Fruit fly (Drosophila melanogaster) whole organism, embryonic: ENCODE data around the gene CG10663.
A peak's percentile ranks its signal among the peaks of the same experiment; 100 is the strongest.

ENCODE experiments used
- B-H2 ChIP-seq: fragments of 200-800 bp; sonication (Bioruptor generic); optimal IDR thresholded peaks from 2 replicates; lab custom pipeline; 2018; ENCODE audit warnings: missing biosample characterization, mild to moderate bottlenecking, missing genetic modification characterization
- CG10267 ChIP-seq: fragments of 200-800 bp; sonication (Bioruptor generic); optimal IDR thresholded peaks from 2 replicates; lab custom pipeline; 2018; ENCODE audit warnings: missing biosample characterization, mild to moderate bottlenecking, missing genetic modification characterization, moderate library complexity
- CG10366 ChIP-seq: fragments of 200-800 bp; sonication (Bioruptor generic); IDR thresholded peaks from 2 replicates; pipeline ENCODE4 v1.3.6; 2022; ENCODE audit warnings: missing biosample characterization, missing genetic modification characterization
- CG11504 ChIP-seq: fragments of 200-800 bp; sonication (Bioruptor generic); optimal IDR thresholded peaks from 3 replicates; lab custom pipeline; 2019; ENCODE audit warnings: missing biosample characterization, mild to moderate bottlenecking, missing genetic modification characterization, moderate library complexity
- CG14965 ChIP-seq: fragments of 200-800 bp; sonication (Bioruptor generic); optimal IDR thresholded peaks from 2 replicates; lab custom pipeline; 2016; ENCODE audit warnings: missing biosample characterization, missing genetic modification characterization, borderline replicate concordance
- CG17186 ChIP-seq: fragments of 200-800 bp; sonication (Bioruptor generic); optimal IDR thresholded peaks from 3 replicates; lab custom pipeline; 2017; ENCODE audit warnings: missing biosample characterization, missing genetic modification reagents, missing genetic modification characterization
- CG17361 ChIP-seq: fragments of 200-800 bp; sonication (Bioruptor generic); IDR thresholded peaks from 3 replicates; pipeline ENCODE4 v1.3.6; 2022; ENCODE audit warnings: missing biosample characterization, missing genetic modification characterization
- CG17385 ChIP-seq: fragments of 200-800 bp; sonication (Bioruptor generic); optimal IDR thresholded peaks from 3 replicates; lab custom pipeline; 2018; ENCODE audit warnings: missing biosample characterization, mild to moderate bottlenecking, missing genetic modification characterization
- CG17612 ChIP-seq: fragments of 200-800 bp; sonication (Bioruptor generic); IDR thresholded peaks from 2 replicates; pipeline ENCODE4 v1.3.6; 2022; ENCODE audit warnings: missing biosample characterization, missing genetic modification characterization
- CG2678 ChIP-seq: fragments of 200-800 bp; sonication (Bioruptor generic); optimal IDR thresholded peaks from 3 replicates; lab custom pipeline; 2019; ENCODE audit warnings: missing biosample characterization, mild to moderate bottlenecking, missing genetic modification characterization, moderate library complexity
- CG30403 ChIP-seq: fragments of 200-800 bp; sonication (Bioruptor generic); optimal IDR thresholded peaks from 3 replicates; lab custom pipeline; 2016; ENCODE audit warnings: missing biosample characterization, missing genetic modification characterization
- CG30431 ChIP-seq: fragments of 200-800 bp; sonication (Bioruptor generic); optimal IDR thresholded peaks from 2 replicates; lab custom pipeline; 2017; ENCODE audit warnings: missing biosample characterization, missing genetic modification characterization
- CG31388 ChIP-seq: fragments of 200-800 bp; sonication (Bioruptor generic); optimal IDR thresholded peaks from 2 replicates; lab custom pipeline; 2016; ENCODE audit warnings: missing biosample characterization, missing genetic modification characterization
- CG4404 ChIP-seq: fragments of 200-800 bp; sonication (Bioruptor generic); IDR thresholded peaks from 2 replicates; pipeline ENCODE4 v1.3.6; 2022; ENCODE audit warnings: missing biosample characterization, missing genetic modification characterization
- CG4617 ChIP-seq: fragments of 200-800 bp; sonication (Bioruptor generic); optimal IDR thresholded peaks from 3 replicates; lab custom pipeline; 2016; ENCODE audit warnings: missing biosample characterization, missing genetic modification characterization, borderline replicate concordance
- CG4854 ChIP-seq: fragments of 200-800 bp; sonication (Bioruptor generic); optimal IDR thresholded peaks from 2 replicates; lab custom pipeline; 2016; ENCODE audit warnings: missing biosample characterization, missing genetic modification characterization, inconsistent platforms
- CG6175 ChIP-seq: fragments of 200-800 bp; sonication (Bioruptor generic); IDR thresholded peaks from 3 replicates; pipeline ENCODE4 v1.3.6; 2022; ENCODE audit warnings: missing biosample characterization, missing genetic modification characterization
- CG7928 ChIP-seq: fragments of 200-800 bp; sonication (Bioruptor generic); optimal IDR thresholded peaks from 2 replicates; lab custom pipeline; 2017; ENCODE audit warnings: missing biosample characterization, mild to moderate bottlenecking, missing genetic modification characterization
- CG8478 ChIP-seq: fragments of >200 bp; optimal IDR thresholded peaks from 2 replicates; lab custom pipeline; 2018
- CG9437 ChIP-seq: fragments of 200-800 bp; sonication (Bioruptor generic); optimal IDR thresholded peaks from 2 replicates; lab custom pipeline; 2018; ENCODE audit warnings: missing biosample characterization, mild to moderate bottlenecking, missing genetic modification characterization
- CoRest ChIP-seq: fragments of 200-800 bp; sonication (Bioruptor generic); optimal IDR thresholded peaks from 3 replicates; lab custom pipeline; 2018; ENCODE audit warnings: missing biosample characterization, mild to moderate bottlenecking, missing genetic modification characterization, moderate library complexity
- D19A ChIP-seq: fragments of 200-800 bp; optimal IDR thresholded peaks from 3 replicates; lab custom pipeline; 2019; ENCODE audit warnings: missing biosample characterization, mild to moderate bottlenecking, missing genetic modification characterization, moderate library complexity
- Drgx ChIP-seq: fragments of 200-800 bp; sonication (Bioruptor generic); IDR thresholded peaks from 2 replicates; pipeline ENCODE4 v1.3.6; 2022; ENCODE audit warnings: missing biosample characterization, missing genetic modification characterization
- E2f2 ChIP-seq: fragments of 200-800 bp; sonication (Bioruptor generic); IDR thresholded peaks from 2 replicates; pipeline ENCODE4 v1.3.6; 2022; ENCODE audit warnings: missing biosample characterization, missing genetic modification characterization
- GATAe ChIP-seq: fragments of 200-800 bp; sonication (Bioruptor generic); conservative IDR thresholded peaks from 2 replicates; pipeline ENCODE4 v1.3.6; 2022; ENCODE audit warnings: missing biosample characterization, missing genetic modification characterization
- Gug ChIP-seq: fragments of 200-800 bp; sonication (Bioruptor generic); IDR thresholded peaks from 4 replicates; pipeline ENCODE4 v1.3.6; 2022; ENCODE audit warnings: missing biosample characterization, missing genetic modification characterization
- Max ChIP-seq: fragments of 200-800 bp; sonication (Bioruptor generic); optimal IDR thresholded peaks from 2 replicates; lab custom pipeline; 2016; ENCODE audit warnings: missing biosample characterization, mild to moderate bottlenecking, missing genetic modification characterization
- Med ChIP-seq: fragments of 200-800 bp; sonication (Bioruptor generic); peaks from one replicate; lab custom pipeline; 2016; ENCODE audit warnings: missing biosample characterization, missing genetic modification characterization, mild to moderate bottlenecking, inconsistent platforms, moderate library complexity
- Meics ChIP-seq: fragments of 200-800 bp; sonication (Bioruptor generic); optimal IDR thresholded peaks from 2 replicates; lab custom pipeline; 2017; ENCODE audit warnings: missing biosample characterization, mild to moderate bottlenecking, missing genetic modification characterization
- NC2β ChIP-seq: fragments of 200-800 bp; sonication (Bioruptor generic); optimal IDR thresholded peaks from 2 replicates; lab custom pipeline; 2016; ENCODE audit warnings: missing biosample characterization, missing genetic modification characterization
- NFAT ChIP-seq: fragments of 200-800 bp; sonication (Bioruptor generic); IDR thresholded peaks from 2 replicates; pipeline ENCODE4 v1.3.6; 2022; ENCODE audit warnings: missing biosample characterization, missing genetic modification characterization
- Optix ChIP-seq: fragments of 200-800 bp; sonication (Bioruptor generic); IDR thresholded peaks from 3 replicates; pipeline ENCODE4 v1.3.6; 2022; ENCODE audit warnings: missing biosample characterization, missing genetic modification characterization
- Pdp1 ChIP-seq, 2 experiments: fragments of 200-800 bp; sonication (Bioruptor generic); optimal IDR thresholded peaks; 3 replicates each; lab custom pipeline; 2016; ENCODE audit warnings: missing biosample characterization in 2 of 2, missing genetic modification characterization in 2 of 2, mild to moderate bottlenecking in 1 of 2, moderate library complexity in 1 of 2
- Poxn ChIP-seq: fragments of 200-800 bp; sonication (Bioruptor generic); IDR thresholded peaks from 2 replicates; pipeline ENCODE4 v1.3.6; 2022; ENCODE audit warnings: missing biosample characterization, missing genetic modification characterization
- al ChIP-seq: fragments of 200-800 bp; sonication (Bioruptor generic); IDR thresholded peaks from 2 replicates; pipeline ENCODE4 v1.3.6; 2022; ENCODE audit warnings: missing biosample characterization, missing genetic modification characterization
- ara ChIP-seq: fragments of 200-800 bp; sonication (Bioruptor generic); IDR thresholded peaks from 2 replicates; pipeline ENCODE4 v1.3.6; 2022; ENCODE audit warnings: missing biosample characterization, missing genetic modification characterization
- bsh ChIP-seq, 2 experiments: fragments of 200-800 bp; sonication (Bioruptor generic); optimal IDR thresholded peaks; 2 replicates each; lab custom pipeline; 2017 to 2018; ENCODE audit warnings: mild to moderate bottlenecking in 2 of 2, missing biosample characterization in 2 of 2, missing genetic modification characterization in 2 of 2, moderate library complexity in 1 of 2
- dpn ChIP-seq, 2 experiments: fragments of 200-800 bp; sonication (Bioruptor generic); optimal IDR thresholded peaks; 3 replicates each; lab custom pipeline; 2016; ENCODE audit warnings: missing biosample characterization in 2 of 2, missing genetic modification characterization in 2 of 2
- gem ChIP-seq: fragments of 200-800 bp; sonication (Bioruptor generic); optimal IDR thresholded peaks from 2 replicates; lab custom pipeline; 2019; ENCODE audit warnings: missing biosample characterization, mild to moderate bottlenecking, missing genetic modification characterization, moderate library complexity
- grau ChIP-seq: fragments of 200-800 bp; optimal IDR thresholded peaks from 3 replicates; lab custom pipeline; 2019; ENCODE audit warnings: missing biosample characterization, mild to moderate bottlenecking, missing genetic modification characterization, moderate library complexity
- ind ChIP-seq: fragments of 200-800 bp; sonication (Bioruptor generic); optimal IDR thresholded peaks from 3 replicates; lab custom pipeline; 2016; ENCODE audit warnings: missing biosample characterization, missing genetic modification characterization
- lab ChIP-seq: fragments of 200-800 bp; sonication (Bioruptor generic); optimal IDR thresholded peaks from 3 replicates; lab custom pipeline; 2017; ENCODE audit warnings: missing biosample characterization, missing genetic modification characterization, mild to moderate bottlenecking, moderate library complexity, missing genetic modification reagents
- nom ChIP-seq: fragments of 200-800 bp; sonication (Bioruptor generic); optimal IDR thresholded peaks from 2 replicates; lab custom pipeline; 2017; ENCODE audit warnings: missing biosample characterization, missing genetic modification characterization, mild to moderate bottlenecking, moderate library complexity, missing genetic modification reagents
- ranshi ChIP-seq: fragments of 200-800 bp; sonication (Bioruptor generic); IDR thresholded peaks from 2 replicates; pipeline ENCODE4 v1.3.6; 2022; ENCODE audit warnings: missing biosample characterization, missing genetic modification characterization
- sna ChIP-seq: fragments of 200-800 bp; sonication (Bioruptor generic); IDR thresholded peaks from 2 replicates; pipeline ENCODE4 v1.3.6; 2022; ENCODE audit warnings: missing biosample characterization, missing genetic modification characterization; ENCODE audit not compliant: partially characterized antibody
- stc ChIP-seq: fragments of 200-800 bp; sonication (Bioruptor generic); IDR thresholded peaks from 2 replicates; pipeline ENCODE4 v1.3.6; 2022; ENCODE audit warnings: missing biosample characterization, missing genetic modification characterization
- tap ChIP-seq: fragments of 200-800 bp; optimal IDR thresholded peaks from 3 replicates; lab custom pipeline; 2019; ENCODE audit warnings: missing biosample characterization, mild to moderate bottlenecking, missing genetic modification characterization, moderate library complexity
- tgo ChIP-seq: fragments of 200-800 bp; sonication (Bioruptor generic); IDR thresholded peaks from 3 replicates; pipeline ENCODE4 v1.3.6; 2022; ENCODE audit warnings: missing biosample characterization, missing genetic modification characterization
- vvl ChIP-seq: fragments of 200-800 bp; sonication (Bioruptor generic); IDR thresholded peaks from 2 replicates; pipeline ENCODE4 v1.3.6; 2022; ENCODE audit warnings: missing biosample characterization, missing genetic modification characterization
- wdn ChIP-seq: fragments of 200-800 bp; sonication (Bioruptor generic); IDR thresholded peaks from 2 replicates; pipeline ENCODE4 v1.3.6; 2022; ENCODE audit warnings: missing biosample characterization, missing genetic modification characterization

The CG10663 gene

dm6 chr3L:12533392-12534070 is 48.7 kb upstream of the CG10663 start, which contains the start of the genes Tsf2 and CG34242 (continued):
- TF ChIP-seq CG9437 (GFP tag; lab: Kevin White, UChicago) (peak; percentile 34), Poxn (GFP tag; lab: Robert Waterston, UW) (peak; percentile 31; the same call in 1 of the 2 replicates), CG8478 (no peak), CG11504 (tag; lab: Kevin White, UChicago) (peak; percentile 91), ara (GFP tag; lab: Robert Waterston, UW) (peak; percentile 95), Meics (GFP tag; lab: Kevin White, UChicago) (peak; percentile 88), Pdp1 (GFP tag; optimal IDR thresholded peaks at IDR 0.05; lab: Kevin White, UChicago) (peak in 1 of 2 experiments; percentile 26), tgo (peak; percentile 94), CG4404 (GFP tag; lab: Robert Waterston, UW) (peak; percentile 78), CoRest (tag; lab: Kevin White, UChicago) (peak; percentile 67), Max (GFP tag; lab: Kevin White, UChicago) (peak; percentile 70), nom (GFP tag; lab: Kevin White, UChicago) (peak; percentile 58), CG4617 (GFP tag; lab: Kevin White, UChicago) (peak; percentile 26), grau (tag; lab: Kevin White, UChicago) (peak; percentile 94), al (peak; percentile 79), lab (peak; percentile 86), NC2β (GFP tag; lab: Kevin White, UChicago) (no peak), Optix (GFP tag; lab: Robert Waterston, UW) (peak; percentile 74), CG6175 (peak; percentile 84; the same call in 2 of the 3 replicates), dpn (GFP tag; optimal IDR thresholded peaks at IDR 0.05; lab: Kevin White, UChicago) (peak in 1 of 2 experiments; percentile 6), CG4854 (GFP tag; lab: Kevin White, UChicago) (peak; percentile 18), CG2678 (tag; lab: Kevin White, UChicago) (peak; percentile 93), bsh (GFP tag; optimal IDR thresholded peaks at IDR 0.05; lab: Kevin White, UChicago) (peak in 1 of 2 experiments; percentile 14), D19A (tag; lab: Kevin White, UChicago) (peak; percentile 82), CG7928 (GFP tag; lab: Kevin White, UChicago) (peak; percentile 42), NFAT (GFP tag; lab: Robert Waterston, UW) (peak; percentile 85), CG17612 (GFP tag; lab: Robert Waterston, UW) (peak; percentile 55), CG14965 (GFP tag; lab: Kevin White, UChicago) (no peak), CG17385 (GFP tag; lab: Kevin White, UChicago) (peak; percentile 25), CG17186 (GFP tag; lab: Kevin White, UChicago) (peak; percentile 56), CG31388 (peak; percentile 81), tap (no peak), Drgx (peak; percentile 95), ranshi (peak; percentile 95), sna (no peak), CG10267 (tag; lab: Kevin White, UChicago) (peak; percentile 51), Gug (GFP tag; lab: Robert Waterston, UW) (peak; percentile 91), CG17361 (GFP tag; lab: Robert Waterston, UW) (peak; percentile 94), CG30403 (peak; percentile 53), wdn (peak; percentile 62; the same call in 1 of the 2 replicates), CG10366 (no peak; the same call in 1 of the 2 replicates), stc (GFP tag; lab: Robert Waterston, UW) (peak; percentile 83), vvl (peak; percentile 96), gem (tag; lab: Kevin White, UChicago) (peak; percentile 81), GATAe (GFP tag; lab: Robert Waterston, UW) (peak; percentile 51), ind (GFP tag; lab: Kevin White, UChicago) (peak; percentile 91), Med (peak; percentile 72), B-H2 (GFP tag; lab: Kevin White, UChicago) (no peak), CG30431 (no peak), E2f2 (GFP tag; lab: Robert Waterston, UW) (peak; percentile 24; the same call in 1 of the 2 replicates)
